Fruit fly (Drosophila melanogaster) whole organism, prepupa: ENCODE results near the gene fan.
A peak's percentile ranks its signal among the peaks of the same experiment; 100 is the strongest.

ENCODE experiments used
- Blimp-1 ChIP-seq: fragments of 200-800 bp; sonication (Bioruptor generic); optimal IDR thresholded peaks from 3 replicates; lab custom pipeline; 2017; ENCODE audit warnings: missing biosample characterization, missing genetic modification characterization, mild to moderate bottlenecking, moderate library complexity, missing genetic modification reagents
- CG10631 ChIP-seq: fragments of 200-800 bp; sonication (Bioruptor generic); optimal IDR thresholded peaks from 2 replicates; lab custom pipeline; 2016; ENCODE audit warnings: missing biosample characterization, missing genetic modification characterization
- CG10669 ChIP-seq: fragments of 200-800 bp; sonication (Bioruptor generic); optimal IDR thresholded peaks from 3 replicates; lab custom pipeline; 2018; ENCODE audit warnings: missing biosample characterization, mild to moderate bottlenecking, missing genetic modification characterization, moderate library complexity
- CG11762 ChIP-seq: fragments of 200-800 bp; sonication (Bioruptor generic); optimal IDR thresholded peaks from 3 replicates; lab custom pipeline; 2016; ENCODE audit warnings: missing biosample characterization, missing genetic modification characterization; ENCODE audit not compliant: insufficient read depth
- CG15336 ChIP-seq: fragments of 200-800 bp; sonication (Bioruptor generic); IDR thresholded peaks from 2 replicates; pipeline ENCODE4 v1.3.6; 2022; ENCODE audit warnings: missing biosample characterization, missing genetic modification characterization
- CG1621 ChIP-seq: fragments of 200-800 bp; sonication (Bioruptor generic); optimal IDR thresholded peaks from 3 replicates; lab custom pipeline; 2018; ENCODE audit warnings: missing biosample characterization, mild to moderate bottlenecking, missing genetic modification characterization
- CG16779 ChIP-seq: fragments of 200-800 bp; sonication (Bioruptor generic); optimal IDR thresholded peaks from 3 replicates; lab custom pipeline; 2017; ENCODE audit warnings: missing biosample characterization, mild to moderate bottlenecking, missing genetic modification characterization
- CG3032 ChIP-seq: fragments of 200-800 bp; optimal IDR thresholded peaks from 2 replicates; lab custom pipeline; 2019; ENCODE audit warnings: missing biosample characterization, mild to moderate bottlenecking, missing genetic modification characterization, moderate library complexity
- CG31627 ChIP-seq: fragments of 200-800 bp; sonication (Bioruptor generic); optimal IDR thresholded peaks from 3 replicates; lab custom pipeline; 2016; ENCODE audit warnings: missing biosample characterization, missing genetic modification characterization
- CG32006 ChIP-seq: fragments of 200-800 bp; sonication (Bioruptor generic); optimal IDR thresholded peaks from 3 replicates; lab custom pipeline; 2017; ENCODE audit warnings: missing biosample characterization, mild to moderate bottlenecking, missing genetic modification characterization
- CG3919 ChIP-seq: fragments of 200-800 bp; sonication (Bioruptor generic); optimal IDR thresholded peaks from 3 replicates; lab custom pipeline; 2016; ENCODE audit warnings: missing biosample characterization, missing genetic modification characterization
- CG4318 ChIP-seq: fragments of 200-800 bp; sonication (Bioruptor generic); optimal IDR thresholded peaks from 3 replicates; lab custom pipeline; 2017; ENCODE audit warnings: missing biosample characterization, mild to moderate bottlenecking, missing genetic modification characterization
- CG6276 ChIP-seq: fragments of 200-800 bp; sonication (Bioruptor generic); optimal IDR thresholded peaks from 2 replicates; lab custom pipeline; 2017; ENCODE audit warnings: missing biosample characterization, mild to moderate bottlenecking, missing genetic modification characterization
- CG6792 ChIP-seq: fragments of 200-800 bp; sonication (Bioruptor generic); optimal IDR thresholded peaks from 3 replicates; lab custom pipeline; 2016; ENCODE audit warnings: missing biosample characterization, missing genetic modification characterization
- CG6854 ChIP-seq: fragments of 200-800 bp; sonication (Bioruptor generic); optimal IDR thresholded peaks from 2 replicates; lab custom pipeline; 2017; ENCODE audit warnings: missing biosample characterization, mild to moderate bottlenecking, missing genetic modification characterization
- CG7368 ChIP-seq: fragments of 200-800 bp; sonication (Bioruptor generic); optimal IDR thresholded peaks from 3 replicates; lab custom pipeline; 2016; ENCODE audit warnings: missing biosample characterization, missing genetic modification characterization
- CG8119 ChIP-seq: fragments of 200-800 bp; sonication (Bioruptor generic); IDR thresholded peaks from 3 replicates; pipeline ENCODE4 v1.3.6; 2022; ENCODE audit warnings: missing biosample characterization, missing genetic modification characterization
- CG8319 ChIP-seq: fragments of 200-800 bp; sonication (Bioruptor generic); optimal IDR thresholded peaks from 3 replicates; lab custom pipeline; 2016; ENCODE audit warnings: missing biosample characterization, missing genetic modification characterization
- CG8632 ChIP-seq: fragments of 200-800 bp; sonication (Bioruptor generic); optimal IDR thresholded peaks from 3 replicates; lab custom pipeline; 2016; ENCODE audit warnings: missing biosample characterization, missing genetic modification characterization
- CG9139 ChIP-seq: fragments of 200-800 bp; sonication (Bioruptor generic); optimal IDR thresholded peaks from 3 replicates; lab custom pipeline; 2017; ENCODE audit warnings: missing biosample characterization, mild to moderate bottlenecking, missing genetic modification characterization
- Eip75B ChIP-seq: fragments of 200-800 bp; sonication (Bioruptor generic); optimal IDR thresholded peaks from 3 replicates; lab custom pipeline; 2016; ENCODE audit warnings: missing biosample characterization, missing genetic modification characterization
- Eip78C ChIP-seq: fragments of 200-800 bp; sonication (Bioruptor generic); peaks from one replicate; lab custom pipeline; 2016; ENCODE audit warnings: missing biosample characterization, missing genetic modification characterization
- Eip93F ChIP-seq: fragments of 200-800 bp; sonication (Bioruptor generic); optimal IDR thresholded peaks from 2 replicates; lab custom pipeline; 2016; ENCODE audit warnings: missing biosample characterization, mild to moderate bottlenecking, missing genetic modification characterization
- Ets21C ChIP-seq: fragments of 200-800 bp; sonication (Bioruptor generic); optimal IDR thresholded peaks from 3 replicates; lab custom pipeline; 2016; ENCODE audit warnings: missing biosample characterization, missing genetic modification characterization
- Ets96B ChIP-seq: fragments of 200-800 bp; optimal IDR thresholded peaks from 2 replicates; lab custom pipeline; 2019; ENCODE audit warnings: missing biosample characterization, mild to moderate bottlenecking, missing genetic modification characterization, moderate library complexity
- Gug ChIP-seq: fragments of 200-800 bp; sonication (Bioruptor generic); IDR thresholded peaks from 2 replicates; pipeline ENCODE4 v1.3.6; 2022; ENCODE audit warnings: missing biosample characterization, missing genetic modification characterization
- Hr38 ChIP-seq: sonication (Bioruptor generic); optimal IDR thresholded peaks from 2 replicates; lab custom pipeline; 2016; ENCODE audit warnings: missing biosample characterization, missing genetic modification characterization
- Hr39 ChIP-seq: fragments of 200-800 bp; sonication (Bioruptor generic); optimal IDR thresholded peaks from 2 replicates; lab custom pipeline; 2016; ENCODE audit warnings: missing biosample characterization, missing genetic modification characterization
- Hr4 ChIP-seq: fragments of 200-800 bp; sonication (Bioruptor generic); optimal IDR thresholded peaks from 3 replicates; lab custom pipeline; 2016; ENCODE audit warnings: missing biosample characterization, missing genetic modification characterization
- Met ChIP-seq: fragments of 200-800 bp; sonication (Bioruptor generic); optimal IDR thresholded peaks from 3 replicates; lab custom pipeline; 2016; ENCODE audit warnings: missing biosample characterization, missing genetic modification characterization
- OdsH ChIP-seq: fragments of 200-800 bp; sonication (Bioruptor generic); optimal IDR thresholded peaks from 3 replicates; lab custom pipeline; 2016; ENCODE audit warnings: missing biosample characterization, missing genetic modification characterization
- Smox ChIP-seq: fragments of 200-800 bp; sonication (Bioruptor generic); optimal IDR thresholded peaks from 3 replicates; lab custom pipeline; 2016; ENCODE audit warnings: missing biosample characterization, missing genetic modification characterization
- Sox102F ChIP-seq: fragments of 200-800 bp; sonication (Bioruptor generic); optimal IDR thresholded peaks from 2 replicates; lab custom pipeline; 2016; ENCODE audit warnings: missing biosample characterization, mild to moderate bottlenecking, missing genetic modification characterization
- Sox14 ChIP-seq: fragments of 200-800 bp; sonication (Bioruptor generic); optimal IDR thresholded peaks from 3 replicates; lab custom pipeline; 2016; ENCODE audit warnings: missing biosample characterization, missing genetic modification characterization
- Sox15 ChIP-seq: fragments of 200-800 bp; sonication (Bioruptor generic); optimal IDR thresholded peaks from 3 replicates; lab custom pipeline; 2016; ENCODE audit warnings: missing biosample characterization, missing genetic modification characterization
- achi ChIP-seq: fragments of 200-800 bp; sonication (Bioruptor generic); optimal IDR thresholded peaks from 3 replicates; lab custom pipeline; 2016; ENCODE audit warnings: missing biosample characterization, missing genetic modification characterization
- acj6 ChIP-seq: fragments of 200-800 bp; sonication (Bioruptor generic); optimal IDR thresholded peaks from 3 replicates; lab custom pipeline; 2016; ENCODE audit warnings: missing biosample characterization, missing genetic modification characterization
- cyc ChIP-seq: fragments of 200-800 bp; sonication (Bioruptor generic); optimal IDR thresholded peaks from 3 replicates; lab custom pipeline; 2016; ENCODE audit warnings: missing biosample characterization, missing genetic modification characterization
- dac ChIP-seq: fragments of 200-800 bp; sonication (Bioruptor generic); optimal IDR thresholded peaks from 2 replicates; lab custom pipeline; 2017; ENCODE audit warnings: missing biosample characterization, mild to moderate bottlenecking, missing genetic modification characterization
- dsx ChIP-seq: fragments of 200-800 bp; optimal IDR thresholded peaks from 3 replicates; lab custom pipeline; 2019; ENCODE audit warnings: missing biosample characterization, mild to moderate bottlenecking, missing genetic modification characterization, moderate library complexity; ENCODE audit not compliant: poor library complexity, severe bottlenecking
- eg ChIP-seq: fragments of 200-800 bp; sonication (Bioruptor generic); IDR thresholded peaks from 3 replicates; pipeline ENCODE4 v1.3.6; 2022; ENCODE audit warnings: missing biosample characterization, missing genetic modification characterization
- lz ChIP-seq: fragments of 200-800 bp; sonication (Bioruptor generic); optimal IDR thresholded peaks from 3 replicates; lab custom pipeline; 2016; ENCODE audit warnings: missing biosample characterization, missing genetic modification characterization
- net ChIP-seq: fragments of 200-800 bp; sonication (Bioruptor generic); optimal IDR thresholded peaks from 3 replicates; lab custom pipeline; 2016; ENCODE audit warnings: missing biosample characterization, missing genetic modification characterization
- pdm3 ChIP-seq: fragments of 200-800 bp; sonication (Bioruptor generic); optimal IDR thresholded peaks from 3 replicates; lab custom pipeline; 2016; ENCODE audit warnings: missing biosample characterization, missing genetic modification characterization
- ss ChIP-seq, 2 experiments: fragments of 200-800 bp; sonication (Bioruptor generic); optimal IDR thresholded peaks; 2 replicates in 1 of 2; 3 replicates in 1 of 2; lab custom pipeline; 2017 to 2018; ENCODE audit warnings: mild to moderate bottlenecking in 2 of 2, missing biosample characterization in 2 of 2, missing genetic modification characterization in 2 of 2, moderate library complexity in 1 of 2
- svp ChIP-seq: fragments of 200-800 bp; sonication (Bioruptor generic); peaks from one replicate; lab custom pipeline; 2016; ENCODE audit warnings: missing biosample characterization, missing genetic modification characterization
- topi ChIP-seq: fragments of 200-800 bp; sonication (Bioruptor generic); optimal IDR thresholded peaks from 3 replicates; lab custom pipeline; 2016; ENCODE audit warnings: missing biosample characterization, missing genetic modification characterization
- vri ChIP-seq: fragments of 200-800 bp; sonication (Bioruptor generic); optimal IDR thresholded peaks from 3 replicates; lab custom pipeline; 2016; ENCODE audit warnings: missing biosample characterization, mild to moderate bottlenecking, missing genetic modification characterization

fan gene

DNA sequence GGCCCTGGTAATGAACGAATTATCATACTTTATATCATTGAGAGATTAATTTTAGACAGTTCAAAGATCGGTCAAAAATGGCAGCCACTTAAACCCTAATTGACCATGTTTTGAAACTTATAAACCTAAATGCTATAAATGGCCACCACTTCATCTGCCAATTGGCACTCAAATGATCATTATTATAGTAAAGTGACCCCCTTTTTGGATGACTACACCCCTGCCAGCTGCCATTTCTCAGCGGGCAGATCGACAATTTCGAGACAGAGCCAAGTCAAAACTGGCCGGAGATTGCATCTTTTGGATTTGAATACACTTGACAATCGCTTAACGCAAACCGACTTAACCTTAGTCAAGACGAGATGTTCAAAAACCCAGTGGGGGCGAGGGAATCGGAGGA is 47.3 kb downstream of the fan start (continued):
- TF ChIP-seq achi (no peak), net (peak; percentile 15), CG3919 (GFP tag; lab: Kevin White, UChicago) (peak; percentile 42), dac (no peak), vri (GFP tag; lab: Kevin White, UChicago) (no peak), CG1621 (tag; lab: Kevin White, UChicago) (no peak), Blimp-1 (GFP tag; lab: Kevin White, UChicago) (no peak), Eip75B (no peak), topi (GFP tag; lab: Kevin White, UChicago) (peak; percentile 22), Eip78C (GFP tag; lab: Kevin White, UChicago) (peak; percentile 78), CG11762 (GFP tag; lab: Kevin White, UChicago) (no peak), Hr4 (peak; percentile 15), CG6854 (GFP tag; lab: Kevin White, UChicago) (no peak), Met (GFP tag; lab: Kevin White, UChicago) (peak; percentile 29), CG4318 (GFP tag; lab: Kevin White, UChicago) (no peak), Sox14 (GFP tag; lab: Kevin White, UChicago) (no peak), CG15336 (GFP tag; lab: Robert Waterston, UW) (peak; percentile 41; the same call in 1 of the 2 replicates), CG8319 (no peak), CG7368 (GFP tag; lab: Kevin White, UChicago) (no peak), CG10631 (no peak), CG16779 (tag; lab: Kevin White, UChicago) (no peak), pdm3 (peak; percentile 31), CG9139 (GFP tag; lab: Kevin White, UChicago) (no peak), CG8119 (no peak), CG3032 (peak; percentile 34), acj6 (GFP tag; lab: Kevin White, UChicago) (peak; percentile 28), dsx (GFP tag; lab: Kevin White, UChicago) (no peak), cyc (GFP tag; lab: Kevin White, UChicago) (peak; percentile 11), Hr39 (no peak), lz (GFP tag; lab: Kevin White, UChicago) (peak; percentile 23), CG6792 (GFP tag; lab: Kevin White, UChicago) (no peak), Eip93F (GFP tag; lab: Kevin White, UChicago) (no peak), CG6276 (GFP tag; lab: Kevin White, UChicago) (peak; percentile 36), CG8632 (GFP tag; lab: Kevin White, UChicago) (peak; percentile 29), Hr38 (GFP tag; lab: Kevin White, UChicago) (no peak), Ets96B (peak; percentile 1), Sox15 (GFP tag; lab: Kevin White, UChicago) (no peak), OdsH (peak; percentile 17), Gug (GFP tag; lab: Robert Waterston, UW) (no peak)

DNA sequence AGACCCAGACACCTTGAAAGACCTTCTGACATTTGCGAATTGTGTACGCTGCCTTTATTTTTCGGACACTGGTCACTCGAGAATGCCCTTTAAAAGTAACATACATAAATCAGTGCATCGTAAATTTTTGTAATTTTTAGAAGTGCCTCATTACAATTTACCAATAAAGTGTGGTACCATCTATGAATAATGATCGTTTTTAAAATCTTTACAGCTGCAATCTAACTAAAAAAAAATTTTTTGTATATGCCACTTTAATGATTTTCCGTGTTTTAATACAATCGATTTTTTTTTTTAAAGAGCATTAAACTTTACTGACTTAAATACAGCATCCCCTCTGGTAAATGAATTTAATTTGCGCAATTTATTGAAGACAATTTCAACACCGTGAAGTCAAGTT is 48.1 kb downstream of the fan start:
- TF ChIP-seq Ets21C (peak; percentile 42), svp (GFP tag; lab: Kevin White, UChicago) (peak; percentile 90), CG4318 (GFP tag; lab: Kevin White, UChicago) (no peak), CG10669 (GFP tag; lab: Kevin White, UChicago) (peak; percentile 58), achi (peak; percentile 41), Gug (GFP tag; lab: Robert Waterston, UW) (no peak), CG9139 (GFP tag; lab: Kevin White, UChicago) (peak; percentile 21), CG31627 (peak; percentile 58), OdsH (peak; percentile 63), net (no peak), Sox102F (peak; percentile 45), ss (GFP tag; optimal IDR thresholded peaks at IDR 0.05; lab: Kevin White, UChicago) (peak in 1 of 2 experiments; percentile 50), lz (GFP tag; lab: Kevin White, UChicago) (peak; percentile 59), CG8119 (no peak), Sox14 (GFP tag; lab: Kevin White, UChicago) (peak; percentile 64), pdm3 (peak; percentile 51), Eip75B (peak; percentile 51), Hr39 (peak; percentile 55), CG32006 (GFP tag; lab: Kevin White, UChicago) (peak; percentile 6), CG8632 (GFP tag; lab: Kevin White, UChicago) (peak; percentile 62), cyc (GFP tag; lab: Kevin White, UChicago) (peak; percentile 43), dac (no peak), CG6854 (GFP tag; lab: Kevin White, UChicago) (no peak), Smox (GFP tag; lab: Kevin White, UChicago) (peak; percentile 59), CG16779 (tag; lab: Kevin White, UChicago) (no peak), CG1621 (tag; lab: Kevin White, UChicago) (no peak), Ets96B (peak; percentile 30), Eip78C (GFP tag; lab: Kevin White, UChicago) (peak; percentile 95), eg (GFP tag; lab: Robert Waterston, UW) (no peak), CG3919 (GFP tag; lab: Kevin White, UChicago) (peak; percentile 64), CG6792 (GFP tag; lab: Kevin White, UChicago) (peak; percentile 65), acj6 (GFP tag; lab: Kevin White, UChicago) (peak; percentile 45), CG7368 (GFP tag; lab: Kevin White, UChicago) (no peak)
